Worm (Caenorhabditis elegans) whole organism, L4 larva: ENCODE measurements around the gene heri-1.
A peak's percentile ranks its signal among the peaks of the same experiment; 100 is the strongest.

ENCODE experiments used
- D1046.2 ChIP-seq: fragments of 200-800 bp; sonication (Bioruptor generic); IDR thresholded peaks from 2 replicates; pipeline ENCODE4 v1.3.6; 2022; ENCODE audit warnings: missing genetic modification characterization, missing compliant biosample characterization
- T20F7.1 ChIP-seq: fragments of 200-800 bp; sonication (Bioruptor generic); optimal IDR thresholded peaks from 2 replicates; lab custom pipeline; 2018; ENCODE audit warnings: mild to moderate bottlenecking, missing genetic modification characterization, missing compliant biosample characterization
- T26A8.4 ChIP-seq: fragments of 200-800 bp; sonication (Bioruptor generic); IDR thresholded peaks from 2 replicates; pipeline ENCODE4 v1.3.6; 2022; ENCODE audit warnings: missing genetic modification characterization, missing compliant biosample characterization
- Y48G9A.11 ChIP-seq: fragments of 200-800 bp; sonication (Bioruptor generic); IDR thresholded peaks from 2 replicates; pipeline ENCODE4 v1.3.6; 2022; ENCODE audit warnings: missing genetic modification reagents, missing genetic modification characterization, missing compliant biosample characterization
- aha-1 ChIP-seq: fragments of 150-350 bp; peaks from one replicate; lab custom pipeline; 2014; ENCODE audit warnings: missing biosample characterization, missing genetic modification characterization
- ama-1 ChIP-seq: fragments of 150-350 bp; optimal IDR thresholded peaks from 2 replicates; lab custom pipeline; 2014; ENCODE audit warnings: inconsistent platforms, mixed read lengths
- attf-4 ChIP-seq: sonication (generic microtip); optimal IDR thresholded peaks from 3 replicates; lab custom pipeline; 2017; ENCODE audit warnings: missing biosample characterization, missing genetic modification characterization
- ces-1 ChIP-seq: fragments of 150-350 bp; sonication (generic microtip); optimal IDR thresholded peaks from 4 replicates; lab custom pipeline; 2014; ENCODE audit warnings: missing biosample characterization, missing genetic modification reagents, missing genetic modification characterization
- ctbp-1 ChIP-seq: fragments of 200-800 bp; sonication (Bioruptor generic); IDR thresholded peaks from 2 replicates; pipeline ENCODE4 v1.3.6; 2022; ENCODE audit warnings: missing genetic modification reagents, missing genetic modification characterization, missing compliant biosample characterization
- daf-19 ChIP-seq: fragments of 200-800 bp; sonication (Bioruptor generic); conservative IDR thresholded peaks from 2 replicates; pipeline ENCODE4 v1.3.6; 2022; ENCODE audit warnings: missing genetic modification characterization, missing compliant biosample characterization
- daf-8 ChIP-seq: fragments of 200-800 bp; sonication (Bioruptor generic); IDR thresholded peaks from 2 replicates; pipeline ENCODE4 v1.3.6; 2022; ENCODE audit warnings: missing genetic modification characterization, missing compliant biosample characterization
- dmd-6 ChIP-seq: fragments of 200-800 bp; sonication (Bioruptor generic); IDR thresholded peaks from 2 replicates; pipeline ENCODE4 v1.3.6; 2022; ENCODE audit warnings: missing genetic modification reagents, missing genetic modification characterization, missing compliant biosample characterization
- dmd-8 ChIP-seq: fragments of 200-800 bp; sonication (Bioruptor generic); IDR thresholded peaks from 2 replicates; pipeline ENCODE4 v1.3.6; 2022; ENCODE audit warnings: missing genetic modification characterization, missing compliant biosample characterization
- dpl-1 ChIP-seq: fragments of 150-350 bp; optimal IDR thresholded peaks from 2 replicates; lab custom pipeline; 2014; ENCODE audit warnings: missing biosample characterization, missing genetic modification reagents, missing genetic modification characterization
- dve-1 ChIP-seq: sonication (generic microtip); optimal IDR thresholded peaks from 2 replicates; lab custom pipeline; 2017; ENCODE audit warnings: antibody characterized with exemption, mild to moderate bottlenecking, missing genetic modification characterization, missing compliant biosample characterization; ENCODE audit not compliant: insufficient read depth
- fkh-10 ChIP-seq: fragments of 150-350 bp; optimal IDR thresholded peaks from 2 replicates; lab custom pipeline; 2014; ENCODE audit warnings: missing biosample characterization, missing genetic modification reagents, missing genetic modification characterization
- hlh-11 ChIP-seq: fragments of 200-800 bp; sonication (Bioruptor generic); optimal IDR thresholded peaks from 2 replicates; lab custom pipeline; 2018; ENCODE audit warnings: mild to moderate bottlenecking, missing genetic modification characterization, missing compliant biosample characterization
- hmg-1.1 ChIP-seq: fragments of 200-800 bp; sonication (Bioruptor generic); IDR thresholded peaks from 2 replicates; pipeline ENCODE4 v1.3.6; 2022; ENCODE audit warnings: missing genetic modification reagents, missing genetic modification characterization, missing compliant biosample characterization
- jun-1 ChIP-seq: fragments of 150-350 bp; optimal IDR thresholded peaks from 2 replicates; lab custom pipeline; 2014; ENCODE audit warnings: missing biosample characterization, missing genetic modification reagents, missing genetic modification characterization
- lin-1 ChIP-seq: fragments of 200-800 bp; sonication (Bioruptor generic); IDR thresholded peaks from 2 replicates; pipeline ENCODE4 v1.3.6; 2022; ENCODE audit warnings: missing genetic modification reagents, missing genetic modification characterization, missing compliant biosample characterization
- mdl-1 ChIP-seq, 2 experiments: fragments of 150-350 bp in 1 of 2; sonication (generic microtip) in 1 of 2; optimal IDR thresholded peaks; 2 replicates each; lab custom pipeline; 2014 to 2017; ENCODE audit warnings: missing biosample characterization in 2 of 2, missing genetic modification characterization in 2 of 2
- nhr-25 ChIP-seq: sonication (generic microtip); optimal IDR thresholded peaks from 2 replicates; lab custom pipeline; 2017; ENCODE audit warnings: missing genetic modification characterization, mild to moderate bottlenecking, missing compliant biosample characterization, antibody characterized with exemption, moderate library complexity, borderline replicate concordance; ENCODE audit not compliant: insufficient read depth
- nhr-77 ChIP-seq: fragments of 150-350 bp; optimal IDR thresholded peaks from 2 replicates; lab custom pipeline; 2014; ENCODE audit warnings: missing biosample characterization, missing genetic modification characterization
- pha-4 ChIP-seq, 2 experiments: fragments of 150-350 bp in 1 of 2; fragments of 200-800 bp in 1 of 2; sonication (Bioruptor generic) in 1 of 2; IDR thresholded peaks in 1 of 2; optimal IDR thresholded peaks in 1 of 2; 2 replicates each; pipeline versions ENCODE4 v1.3.6 to Lab custom; 2014 to 2022; ENCODE audit warnings: missing genetic modification characterization in 2 of 2, missing genetic modification reagents in 2 of 2, missing biosample characterization in 1 of 2, missing compliant biosample characterization in 1 of 2
- snpc-1.2 ChIP-seq: fragments of 200-800 bp; sonication (Bioruptor generic); IDR thresholded peaks from 2 replicates; pipeline ENCODE4 v1.3.6; 2022; ENCODE audit warnings: missing genetic modification reagents, missing genetic modification characterization, missing compliant biosample characterization
- spr-3 ChIP-seq: fragments of 200-800 bp; sonication (Bioruptor generic); optimal IDR thresholded peaks from 2 replicates; lab custom pipeline; 2018; ENCODE audit warnings: mild to moderate bottlenecking, missing genetic modification characterization, missing compliant biosample characterization
- tag-97 ChIP-seq: fragments of 200-800 bp; sonication (Bioruptor generic); IDR thresholded peaks from 2 replicates; pipeline ENCODE4 v1.3.6; 2022; ENCODE audit warnings: missing genetic modification characterization, missing compliant biosample characterization
- tra-1 ChIP-seq: fragments of 200-800 bp; sonication (Bioruptor generic); IDR thresholded peaks from 2 replicates; pipeline ENCODE4 v1.3.6; 2022; ENCODE audit warnings: missing genetic modification reagents, missing genetic modification characterization, missing compliant biosample characterization
- unc-62 ChIP-seq, 3 experiments: fragments of 150-350 bp in 1 of 3; sonication (generic microtip); optimal IDR thresholded peaks in 2 of 3; peaks in 1 of 3; 1 replicate in 1 of 3; 2 replicates in 2 of 3; lab custom pipeline; 2014 to 2017; ENCODE audit warnings: missing biosample characterization in 3 of 3, missing genetic modification characterization in 3 of 3, missing genetic modification reagents in 3 of 3, missing genotype in 1 of 3
- zag-1 ChIP-seq: fragments of 150-350 bp; optimal IDR thresholded peaks from 2 replicates; lab custom pipeline; 2014; ENCODE audit warnings: missing biosample characterization, missing genetic modification characterization
- zfp-3 ChIP-seq: fragments of 200-800 bp; sonication (Bioruptor generic); conservative IDR thresholded peaks from 2 replicates; pipeline ENCODE4 v1.3.6; 2022; ENCODE audit warnings: missing genetic modification reagents, missing genetic modification characterization, missing compliant biosample characterization

Gene heri-1

DNA sequence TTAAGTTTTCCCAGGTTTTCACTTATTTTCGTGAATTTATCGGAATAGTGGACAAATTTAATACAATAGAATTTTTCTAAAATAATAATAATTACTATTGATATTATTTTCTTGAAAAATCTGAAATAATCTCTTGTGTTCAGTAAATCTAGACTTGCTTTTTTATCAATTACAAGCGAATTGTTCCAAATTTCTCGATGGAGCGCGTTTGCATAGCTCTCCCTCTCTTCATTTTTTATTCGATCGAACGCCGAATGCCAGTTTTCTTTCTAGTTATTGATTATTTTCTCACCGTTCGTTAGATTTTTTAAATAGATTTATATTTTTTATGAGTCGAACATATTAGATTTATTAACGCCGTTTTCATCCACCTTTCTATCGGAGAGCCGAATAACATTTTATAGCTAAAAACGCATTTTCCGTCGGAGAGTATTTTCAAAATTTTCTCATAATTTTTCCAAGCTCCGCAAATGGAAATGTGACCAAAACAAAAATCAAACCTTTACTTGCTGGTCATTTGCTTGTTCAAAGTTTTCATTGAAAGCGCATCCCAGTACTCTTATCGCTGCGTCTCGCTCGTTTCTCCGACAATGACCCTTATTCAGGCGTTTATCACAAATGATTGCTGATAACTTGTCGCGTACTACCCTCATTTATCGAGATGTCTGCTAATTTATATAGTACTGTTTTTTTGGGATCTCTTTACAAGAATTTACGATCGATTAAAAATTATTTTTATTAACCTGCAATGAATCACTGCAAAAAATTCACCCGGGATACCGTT lies 9.8 kb upstream of the heri-1 start (continued):
- TF ChIP-seq zfp-3 (GFP tag; lab: Robert Waterston, UW) (no peak), nhr-25 (tag; lab: Kevin White, UChicago) (no peak), tag-97 (no peak), hlh-11 (tag; lab: Kevin White, UChicago) (peak; percentile 45), dmd-6 (GFP tag; lab: Robert Waterston, UW) (peak; percentile 44; the same call in 1 of the 2 replicates), dpl-1 (GFP tag; lab: Kevin White, UChicago) (peak; percentile 13), ces-1 (GFP tag; lab: Kevin White, UChicago) (no peak), T26A8.4 (GFP tag; lab: Robert Waterston, UW) (no peak), fkh-10 (GFP tag; lab: Kevin White, UChicago) (no peak), dve-1 (tag; lab: Kevin White, UChicago) (no peak), Y48G9A.11 (GFP tag; lab: Robert Waterston, UW) (no peak), snpc-1.2 (GFP tag; lab: Robert Waterston, UW) (no peak), D1046.2 (GFP tag; lab: Robert Waterston, UW) (no peak), aha-1 (no peak), zag-1 (tag; lab: Kevin White, UChicago) (no peak)

DNA sequence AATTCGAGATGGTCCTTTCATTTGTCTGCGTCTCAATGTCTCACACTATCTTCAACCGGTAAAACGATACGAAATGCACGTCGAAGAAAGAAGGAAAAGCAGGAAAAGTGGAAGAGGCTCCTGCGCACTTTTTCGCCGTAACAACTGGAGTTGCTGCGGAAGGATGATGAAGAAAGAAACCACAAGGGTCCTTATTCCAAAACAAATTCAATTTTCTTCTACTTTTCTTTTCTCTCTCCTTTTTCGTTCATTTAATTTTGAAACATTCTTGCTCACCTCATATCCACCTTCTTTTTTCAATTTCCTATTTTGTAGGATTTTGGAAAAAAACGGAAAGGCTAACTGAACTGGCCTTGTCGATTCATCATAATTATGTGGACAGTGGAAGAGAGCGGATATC lies 7.6 kb upstream of the heri-1 start:
- TF ChIP-seq daf-8 (GFP tag; lab: Robert Waterston, UW) (no peak), daf-19 (no peak), T20F7.1 (no peak), hmg-1.1 (GFP tag; lab: Robert Waterston, UW) (no peak)

DNA sequence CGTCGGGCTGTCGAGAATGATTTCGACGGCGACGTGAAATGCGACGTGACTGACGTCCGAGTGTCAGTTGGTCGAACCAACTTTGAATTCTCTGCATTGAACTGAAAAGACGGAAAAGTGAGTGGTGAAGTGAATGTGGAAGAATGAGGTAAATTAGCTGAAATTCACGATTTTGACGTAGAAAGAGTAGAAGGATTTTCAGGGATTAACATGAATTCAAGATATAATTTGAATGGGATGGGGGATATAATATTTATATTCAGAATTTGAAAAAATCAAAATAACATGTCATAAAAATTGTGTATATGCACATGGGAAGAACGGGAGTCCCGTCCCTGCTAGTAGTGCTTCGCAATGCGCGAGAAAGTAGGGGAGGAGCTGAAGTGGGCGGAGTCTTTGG lies 5.2 kb upstream of the heri-1 start, which contains the start of gene C29H12.6:
Gene C29H12.6, minus strand, starts transcription at position 101 of the 400 bp plus-strand sequence.
- TF ChIP-seq nhr-25 (tag; lab: Kevin White, UChicago) = no peak

DNA sequence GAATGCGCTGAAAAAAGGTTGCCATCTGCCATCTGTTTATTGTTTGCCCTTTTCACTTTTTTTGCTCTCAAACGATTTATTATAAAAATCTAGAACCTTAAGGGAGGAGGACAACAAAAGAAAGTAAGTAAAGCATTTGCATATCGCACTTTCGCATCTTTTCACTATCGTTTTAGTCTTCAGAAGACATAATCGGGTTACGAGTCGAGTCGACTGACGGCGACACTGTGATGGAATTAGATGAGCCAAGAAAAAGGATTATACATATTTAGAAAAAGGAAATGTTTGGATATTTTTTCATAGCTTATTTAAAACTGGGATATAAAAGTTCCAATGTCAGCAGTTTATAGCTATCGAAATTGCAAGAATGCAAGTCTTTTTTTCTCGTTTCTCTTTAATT lies 3.7 kb upstream of the heri-1 start:
- TF ChIP-seq mdl-1 (tag; optimal IDR thresholded peaks at IDR 0.05; lab: Kevin White, UChicago) (no peak), aha-1 (peak; percentile 88)
- TF ChIP-seq, all 104 proteins: peak for 1

DNA sequence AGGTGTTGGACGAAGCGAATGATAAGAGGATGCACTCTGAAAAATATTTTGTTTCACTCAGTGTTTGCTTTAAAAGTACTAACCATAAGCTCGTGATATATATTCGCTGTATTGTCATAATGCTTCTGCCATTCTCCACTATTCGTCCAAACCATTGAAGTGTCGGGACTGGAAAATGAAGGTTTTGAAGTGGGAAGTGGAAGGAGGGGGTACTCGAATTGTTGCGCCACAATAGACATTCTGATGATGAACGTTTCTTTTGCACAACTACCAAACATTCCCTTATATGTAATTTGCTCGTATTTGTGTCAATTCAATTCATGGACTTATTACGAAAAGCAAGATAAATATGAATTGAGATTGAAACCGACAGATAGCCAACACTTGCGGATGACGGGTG lies 2.3 kb upstream of the heri-1 start:
- peak in 1 of 2 experiments; percentile 81 for TF ChIP-seq unc-62 (GFP tag; optimal IDR thresholded peaks at IDR 0.05 in 1 of 2; lab: Kevin White, UChicago)
- TF ChIP-seq unc-62 (tag; optimal IDR thresholded peaks at IDR 0.05; lab: Kevin White, UChicago) = no peak
- TF ChIP-seq tra-1 (GFP tag; lab: Robert Waterston, UW) = no peak

DNA sequence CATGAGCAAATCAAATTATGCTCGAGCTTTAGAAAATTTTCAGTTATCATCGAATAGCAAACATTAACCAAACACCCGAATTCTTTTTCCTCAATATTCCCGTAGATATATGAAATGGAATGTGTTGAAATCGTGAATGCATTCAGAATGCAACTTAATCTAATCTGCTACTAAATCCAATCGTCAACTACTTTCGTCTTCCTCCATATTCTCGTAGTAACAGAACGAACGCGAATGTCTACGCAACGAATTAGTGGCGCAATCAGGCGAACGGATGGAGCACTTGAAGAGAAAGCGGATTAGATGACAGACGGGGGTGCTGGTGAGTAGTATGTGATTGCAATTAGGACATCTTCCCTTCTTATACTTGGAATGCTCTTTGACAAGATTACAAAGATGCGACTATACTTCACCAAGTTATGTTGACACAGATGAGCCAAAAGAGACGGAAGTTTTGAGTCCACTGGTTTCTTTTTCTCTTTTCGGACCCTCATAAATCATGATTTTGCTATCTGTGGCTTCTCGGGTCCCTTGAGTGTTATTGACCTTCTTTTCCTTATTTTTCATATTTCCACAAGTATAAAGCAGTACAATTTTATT lies 948 bp upstream of the heri-1 start:
- TF ChIP-seq lin-1 (GFP tag; lab: Robert Waterston, UW) (no peak), pha-4 (GFP tag; IDR thresholded peaks at IDR 0.05; lab: Robert Waterston, UW) (no peak), pha-4 (tag; optimal IDR thresholded peaks at IDR 0.05; lab: Kevin White, UChicago) (no peak), T20F7.1 (no peak), hmg-1.1 (GFP tag; lab: Robert Waterston, UW) (no peak), T26A8.4 (GFP tag; lab: Robert Waterston, UW) (0 out of 2 replicates have a peak, but pooled peaks have one; percentile 25), ctbp-1 (GFP tag; lab: Robert Waterston, UW) (0 out of 2 replicates have a peak, but pooled peaks have one; percentile 23), attf-4 (no peak), spr-3 (no peak), dmd-8 (GFP tag; lab: Robert Waterston, UW) (no peak), jun-1 (tag; lab: Kevin White, UChicago) (no peak), nhr-77 (tag; lab: Kevin White, UChicago) (no peak), aha-1 (peak; percentile 17), ama-1 (lab: Kevin White, UChicago) (no peak)
